Fruit fly (Drosophila melanogaster) whole organism, adult: ENCODE measurements around the gene Doc1.

Source experiments
- CG1620 ChIP-seq: fragments of 200-800 bp; sonication (Bioruptor generic); optimal IDR thresholded peaks from 2 replicates; lab custom pipeline; 2016; ENCODE audit warnings: missing biosample characterization, missing genetic modification characterization
- CG33017 ChIP-seq: fragments of 200-800 bp; sonication (Bioruptor generic); optimal IDR thresholded peaks from 2 replicates; lab custom pipeline; 2018; ENCODE audit warnings: missing biosample characterization, mild to moderate bottlenecking, missing genetic modification characterization, moderate library complexity
- CG7045 ChIP-seq: fragments of 200-800 bp; sonication (Bioruptor generic); optimal IDR thresholded peaks from 2 replicates; lab custom pipeline; 2017; ENCODE audit warnings: missing biosample characterization, mild to moderate bottlenecking, missing genetic modification characterization
- Crg-1 ChIP-seq: fragments of 200-800 bp; sonication (Bioruptor generic); optimal IDR thresholded peaks from 2 replicates; lab custom pipeline; 2016; ENCODE audit warnings: missing biosample characterization, missing genetic modification characterization
- Mnt ChIP-seq: fragments of 200-800 bp; sonication (Bioruptor generic); optimal IDR thresholded peaks from 2 replicates; lab custom pipeline; 2016; ENCODE audit warnings: missing biosample characterization, mild to moderate bottlenecking, missing genetic modification characterization
- bab1 ChIP-seq: fragments of 200-800 bp; sonication (Bioruptor generic); optimal IDR thresholded peaks from 3 replicates; lab custom pipeline; 2019; ENCODE audit warnings: missing biosample characterization, mild to moderate bottlenecking, missing genetic modification characterization, moderate library complexity
- kay ChIP-seq: fragments of 200-800 bp; sonication (Bioruptor generic); peaks from one replicate; lab custom pipeline; 2016; ENCODE audit warnings: missing biosample characterization, missing genetic modification characterization, borderline replicate concordance
- ovo ChIP-seq: fragments of 200-800 bp; sonication (Bioruptor generic); optimal IDR thresholded peaks from 2 replicates; lab custom pipeline; 2016; ENCODE audit warnings: missing biosample characterization, missing genetic modification characterization
- pad ChIP-seq: fragments of 200-800 bp; sonication (Bioruptor generic); optimal IDR thresholded peaks from 3 replicates; lab custom pipeline; 2017; ENCODE audit warnings: missing biosample characterization, missing genetic modification characterization, mild to moderate bottlenecking, moderate library complexity, missing genetic modification reagents
- tj ChIP-seq: fragments of 200-800 bp; sonication (Bioruptor generic); optimal IDR thresholded peaks from 3 replicates; lab custom pipeline; 2017; ENCODE audit warnings: missing biosample characterization, mild to moderate bottlenecking, missing genetic modification characterization, moderate library complexity

- TF ChIP-seq CG33017: no peak
- TF ChIP-seq CG1620 (GFP tag; lab: Kevin White, UChicago): no peak
- no peak for TF ChIP-seq ovo
- no peak for TF ChIP-seq kay
- no peak for TF ChIP-seq CG7045 (GFP tag; lab: Kevin White, UChicago)
- TF ChIP-seq tj (GFP tag; lab: Kevin White, UChicago): no peak
- TF ChIP-seq bab1 (GFP tag; lab: Kevin White, UChicago): no peak
- TF ChIP-seq pad: no peak
- no peak for TF ChIP-seq Crg-1 (GFP tag; lab: Kevin White, UChicago)
- no peak for TF ChIP-seq Mnt
Measured at dm6 chr3L:9062816-9063215, 21.6 kb downstream of the Doc1 start.
